Worm (Caenorhabditis elegans): Measurements from ENCODE around the gene Y43F8B.10.

Y43F8B.10 gene

DNA sequence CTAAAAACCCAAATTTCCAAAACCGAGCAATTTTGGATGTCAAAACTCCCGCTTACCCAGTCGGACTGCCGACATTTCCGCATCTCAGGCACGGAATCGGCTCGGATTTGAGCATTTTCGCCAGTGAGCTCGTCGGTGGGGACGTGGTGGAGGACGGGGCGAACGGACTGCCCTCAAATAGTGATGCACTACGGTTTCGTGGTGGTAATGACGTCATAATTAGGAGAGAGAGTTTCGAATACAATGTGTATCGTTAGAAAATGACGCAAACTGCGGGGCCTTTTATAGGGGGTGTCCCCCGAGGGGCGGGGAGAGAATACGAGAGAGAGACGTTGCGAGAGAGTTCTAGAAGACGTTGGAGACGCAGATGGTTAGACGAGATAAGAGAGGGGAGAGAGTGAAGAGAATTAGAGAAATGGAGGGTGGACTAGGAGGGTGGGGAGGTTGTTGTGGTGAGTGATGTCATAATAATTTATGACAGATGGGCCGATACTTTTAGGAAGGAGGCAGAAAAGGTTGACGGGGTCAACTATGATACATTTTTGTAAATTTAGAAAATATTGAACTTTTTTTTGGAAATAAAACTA, 48.4 kb downstream of the Y43F8B.10 start (continued):
- TF ChIP-seq lin-38 (GFP tag; IDR thresholded peaks at IDR 0.05) (peak; percentile 57), zip-11 (GFP tag; IDR thresholded peaks at IDR 0.05) (no peak), ZK546.5 (tag; optimal IDR thresholded peaks at IDR 0.05) (no peak), nhr-25 (tag; optimal IDR thresholded peaks at IDR 0.05; ENCODE audit: borderline replicate concordance, insufficient read depth) (peak; percentile 92), nhr-111 (GFP tag; optimal IDR thresholded peaks at IDR 0.05) (no peak), ceh-82 (tag; optimal IDR thresholded peaks at IDR 0.05) (no peak), gei-8 (GFP tag; optimal IDR thresholded peaks at IDR 0.05) (peak; percentile 88), F10B5.3 (tag; optimal IDR thresholded peaks at IDR 0.05) (no peak), cey-2 (tag; optimal IDR thresholded peaks at IDR 0.05; ENCODE audit: borderline replicate concordance, insufficient read depth) (no peak), nhr-6 (tag; optimal IDR thresholded peaks at IDR 0.05) (peak; percentile 83), unc-62 (GFP tag; optimal IDR thresholded peaks at IDR 0.05 in 1 of 2) (peak in 1 of 2 experiments; percentile 94), unc-62 (tag; optimal IDR thresholded peaks at IDR 0.05) (no peak), tag-97 (GFP tag; IDR thresholded peaks at IDR 0.05) (no peak), Y5F2A.4 (GFP tag; optimal IDR thresholded peaks at IDR 0.05) (no peak), dve-1 (tag; optimal IDR thresholded peaks at IDR 0.05; ENCODE audit: insufficient read depth) (peak; percentile 93), snpc-1.2 (GFP tag; IDR thresholded peaks at IDR 0.05) (peak; percentile 35), mdl-1 (tag; optimal IDR thresholded peaks at IDR 0.05) (peak; percentile 91 to 95), lsy-2 (tag; optimal IDR thresholded peaks at IDR 0.05) (peak; percentile 84 to 88), nhr-77 (tag; optimal IDR thresholded peaks at IDR 0.05) (peak; percentile 51), set-16 (GFP tag; IDR thresholded peaks at IDR 0.05) (peak; percentile 86), lin-15B (tag; optimal IDR thresholded peaks at IDR 0.05) (no peak), ceh-44 (GFP tag; IDR thresholded peaks at IDR 0.05) (no peak)

ce11 chrV:19524569-19524968, 50.3 kb downstream of the Y43F8B.10 start:
- TF ChIP-seq cey-2 (tag; optimal IDR thresholded peaks at IDR 0.05; ENCODE audit: borderline replicate concordance, insufficient read depth) (no peak), dmd-8 (GFP tag; IDR thresholded peaks at IDR 0.05) (no peak), dve-1 (tag; optimal IDR thresholded peaks at IDR 0.05; ENCODE audit: insufficient read depth) (peak; percentile 40), set-16 (GFP tag; IDR thresholded peaks at IDR 0.05) (no peak), lin-15B (tag; optimal IDR thresholded peaks at IDR 0.05) (no peak), F26F4.8 (GFP tag; conservative IDR thresholded peaks at IDR 0.05) (no peak), mes-2 (tag; optimal IDR thresholded peaks at IDR 0.05; ENCODE audit: poor library complexity, severe bottlenecking) (peak; percentile 6), ctbp-1 (GFP tag; IDR thresholded peaks at IDR 0.05) (0 out of 2 replicates have a peak, but pooled peaks have one; percentile 27), mxl-2 (GFP tag; conservative IDR thresholded peaks at IDR 0.05) (0 out of 2 replicates have a peak, but pooled peaks have one; percentile 28), dmd-6 (GFP tag; IDR thresholded peaks at IDR 0.05) (peak; percentile 64), vab-7 (GFP tag; IDR thresholded peaks at IDR 0.05) (no peak), mdt-29 (GFP tag; IDR thresholded peaks at IDR 0.05) (no peak), mxl-3 (GFP tag; optimal IDR thresholded peaks at IDR 0.05) (peak; percentile 82), hlh-30 (tag; optimal IDR thresholded peaks at IDR 0.05; ENCODE audit: insufficient read depth) (peak; percentile 90), zfp-3 (GFP tag; conservative IDR thresholded peaks at IDR 0.05) (no peak), nhr-48 (tag; optimal IDR thresholded peaks at IDR 0.05) (peak; percentile 58), dpl-1 (GFP tag; optimal IDR thresholded peaks at IDR 0.05) (no peak), nhr-77 (tag; optimal IDR thresholded peaks at IDR 0.05) (peak; percentile 19), php-3 (GFP tag; IDR thresholded peaks at IDR 0.05) (0 out of 2 replicates have a peak, but pooled peaks have one; percentile 35), zip-11 (GFP tag; IDR thresholded peaks at IDR 0.05) (no peak), mdl-1 (tag; optimal IDR thresholded peaks at IDR 0.05) (peak; percentile 30 to 93), hmg-1.1 (GFP tag; IDR thresholded peaks at IDR 0.05) (0 out of 2 replicates have a peak, but pooled peaks have one; percentile 37), zfp-2 (tag; optimal IDR thresholded peaks at IDR 0.05) (no peak), mep-1 (tag; optimal IDR thresholded peaks at IDR 0.05) (peak; percentile 31), nhr-102 (tag; optimal IDR thresholded peaks at IDR 0.05) (no peak), T26A8.4 (GFP tag; IDR thresholded peaks at IDR 0.05) (no peak), D1046.2 (GFP tag; IDR thresholded peaks at IDR 0.05) (no peak), fos-1 (tag; optimal IDR thresholded peaks at IDR 0.05) (no peak), nhr-28 (tag; optimal IDR thresholded peaks at IDR 0.05) (peak; percentile 71), lsy-2 (tag; optimal IDR thresholded peaks at IDR 0.05) (peak in 1 of 2 experiments; percentile 23), ceh-62 (tag; optimal IDR thresholded peaks at IDR 0.05) (no peak), hlh-11 (tag; optimal IDR thresholded peaks at IDR 0.05) (peak; percentile 80), unc-130 (GFP tag; optimal IDR thresholded peaks at IDR 0.05) (no peak)

All from whole organism, L4 larva.